Worm (Caenorhabditis elegans): ENCODE results near the gene C42D8.9.

C42D8.9 gene

DNA sequence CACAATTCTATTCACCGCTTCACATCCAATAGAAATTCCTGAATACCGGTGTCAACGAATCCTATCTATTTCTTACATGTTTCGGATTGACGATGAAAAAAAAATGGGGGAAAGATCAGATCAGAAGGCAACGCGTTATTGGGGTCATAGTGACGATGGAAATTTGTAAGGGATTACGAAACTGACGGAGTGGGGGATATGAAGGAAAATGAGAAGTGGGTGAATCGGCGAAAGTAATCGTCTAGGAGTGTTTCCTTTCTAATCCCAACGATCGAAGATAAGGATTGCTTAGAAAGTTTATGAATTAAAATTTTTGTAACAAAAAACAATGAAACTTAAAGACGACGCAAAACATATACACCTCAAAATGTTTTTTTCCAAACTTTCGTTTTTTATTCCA lies 7.9 kb downstream of the C42D8.9 start:
- TF ChIP-seq hlh-8 (tag; optimal IDR thresholded peaks at IDR 0.05) (no peak), gmeb-2 (tag; optimal IDR thresholded peaks at IDR 0.05) (no peak), hlh-15 (tag; optimal IDR thresholded peaks at IDR 0.05) (no peak), ceh-31 (tag; optimal IDR thresholded peaks at IDR 0.05) (no peak), ceh-45 (GFP tag; IDR thresholded peaks at IDR 0.05) (no peak), dve-1 (tag; optimal IDR thresholded peaks at IDR 0.05) (no peak), unc-55 (GFP tag; optimal IDR thresholded peaks at IDR 0.05) (no peak), Y22D7AL.16 (tag; optimal IDR thresholded peaks at IDR 0.05) (no peak), ceh-18 (tag; optimal IDR thresholded peaks at IDR 0.05) (no peak), ceh-34 (tag; optimal IDR thresholded peaks at IDR 0.05) (no peak), ceh-2 (tag; optimal IDR thresholded peaks at IDR 0.05) (no peak), ahr-1 (tag; optimal IDR thresholded peaks at IDR 0.05) (no peak), K09A11.1 (tag; optimal IDR thresholded peaks at IDR 0.05; ENCODE audit: insufficient read depth) (no peak), ceh-9 (tag; optimal IDR thresholded peaks at IDR 0.05) (no peak), fkh-6 (tag; optimal IDR thresholded peaks at IDR 0.05) (no peak), unc-42 (tag; optimal IDR thresholded peaks at IDR 0.05) (no peak), hlh-6 (tag; optimal IDR thresholded peaks at IDR 0.05) (no peak), ceh-19 (GFP tag; optimal IDR thresholded peaks at IDR 0.05) (no peak), sox-2 (GFP tag; IDR thresholded peaks at IDR 0.05) (no peak), T23F11.4 (GFP tag; optimal IDR thresholded peaks at IDR 0.05) (no peak)

DNA sequence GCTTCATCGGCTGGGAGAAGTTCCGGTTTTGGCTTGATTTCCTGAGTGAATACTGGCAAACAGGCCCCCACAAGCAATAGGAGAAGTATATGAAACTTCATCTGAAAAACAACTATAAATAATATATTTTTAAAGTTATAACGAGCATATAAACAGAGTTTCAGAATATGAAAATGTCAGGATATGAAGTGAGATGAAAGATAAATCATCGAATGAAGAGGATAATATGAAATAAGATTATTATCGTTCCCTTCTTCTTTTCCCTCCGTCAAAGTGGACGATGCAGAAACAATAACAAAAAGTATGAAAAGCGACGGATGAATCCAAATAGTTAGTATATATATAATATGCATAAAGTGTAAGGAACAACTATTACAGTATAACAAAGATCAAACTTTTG lies 9.9 kb downstream of the C42D8.9 start, which contains the start of gene acn-1:
acn-1 (minus strand) TSS at position 101 of the 400 bp plus-strand sequence.
- no peak for TF ChIP-seq nfya-1 (tag; optimal IDR thresholded peaks at IDR 0.05)
- TF ChIP-seq lim-6 (tag; optimal IDR thresholded peaks at IDR 0.05), result no peak
- TF ChIP-seq Y22D7AL.16 (tag; optimal IDR thresholded peaks at IDR 0.05), result no peak
- no peak for TF ChIP-seq fax-1 (tag; optimal IDR thresholded peaks at IDR 0.05)
- no peak for TF ChIP-seq ceh-48 (tag; optimal IDR thresholded peaks at IDR 0.05)
- TF ChIP-seq tbx-7 (tag; optimal IDR thresholded peaks at IDR 0.05), result no peak
- TF ChIP-seq che-1 (tag; optimal IDR thresholded peaks at IDR 0.05), result no peak
- no peak for TF ChIP-seq pha-4 (tag; optimal IDR thresholded peaks at IDR 0.05)
- no peak for TF ChIP-seq fkh-10 (GFP tag; optimal IDR thresholded peaks at IDR 0.05)
- TF ChIP-seq T23F11.4 (GFP tag; optimal IDR thresholded peaks at IDR 0.05), result no peak
- TF ChIP-seq odd-2 (tag; optimal IDR thresholded peaks at IDR 0.05), result no peak
- no peak for TF ChIP-seq F13H6.1 (tag; optimal IDR thresholded peaks at IDR 0.05)
- no peak for TF ChIP-seq ceh-19 (GFP tag; optimal IDR thresholded peaks at IDR 0.05)
- TF ChIP-seq fkh-6 (tag; optimal IDR thresholded peaks at IDR 0.05), result no peak
- TF ChIP-seq npax-4 (tag; optimal IDR thresholded peaks at IDR 0.05), result no peak
- TF ChIP-seq elt-4 (tag; optimal IDR thresholded peaks at IDR 0.05), result no peak
- no peak for TF ChIP-seq elt-2 (tag; optimal IDR thresholded peaks at IDR 0.05)
- no peak for TF ChIP-seq ets-4 (tag; optimal IDR thresholded peaks at IDR 0.05)
- TF ChIP-seq ama-1 (optimal IDR thresholded peaks at IDR 0.05), result no peak
- no peak for TF ChIP-seq nhr-11 (tag; optimal IDR thresholded peaks at IDR 0.05)

DNA sequence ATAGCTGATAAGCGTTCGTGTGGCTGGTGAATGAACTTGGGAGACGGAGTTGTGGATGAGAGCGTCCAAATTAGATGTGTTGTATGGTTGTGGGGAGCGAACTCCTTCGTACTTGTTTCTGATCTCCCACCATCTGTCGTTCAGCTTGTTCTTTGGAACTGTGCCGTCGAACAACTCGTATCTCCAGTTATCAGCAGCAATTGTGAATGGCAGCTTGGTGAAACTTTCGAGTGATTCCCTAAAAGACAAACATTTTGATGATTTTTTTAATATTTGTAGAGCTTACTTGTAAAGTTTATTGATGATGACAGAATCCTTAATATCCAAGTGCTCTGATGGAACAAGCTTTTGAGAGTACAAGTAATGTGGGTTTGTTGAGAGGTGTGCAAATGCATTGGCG lies 12.8 kb downstream of the C42D8.9 start:
- TF ChIP-seq ttx-3 (tag; optimal IDR thresholded peaks at IDR 0.05) (no peak), F13H6.1 (tag; optimal IDR thresholded peaks at IDR 0.05) (no peak), ref-2 (tag; optimal IDR thresholded peaks at IDR 0.05) (no peak), ceh-6 (GFP tag; optimal IDR thresholded peaks at IDR 0.05) (no peak), unc-86 (tag; optimal IDR thresholded peaks at IDR 0.05) (no peak), ets-4 (tag; optimal IDR thresholded peaks at IDR 0.05) (no peak), K02D7.2 (tag; optimal IDR thresholded peaks at IDR 0.05) (no peak), npax-4 (tag; optimal IDR thresholded peaks at IDR 0.05) (no peak), ceh-45 (GFP tag; IDR thresholded peaks at IDR 0.05) (no peak), mec-3 (tag; optimal IDR thresholded peaks at IDR 0.05; ENCODE audit: borderline replicate concordance) (no peak), sdc-2 (tag; optimal IDR thresholded peaks at IDR 0.05) (no peak), dve-1 (tag; optimal IDR thresholded peaks at IDR 0.05) (no peak), sox-4 (tag; optimal IDR thresholded peaks at IDR 0.05) (no peak), ceh-18 (tag; optimal IDR thresholded peaks at IDR 0.05) (no peak), sox-2 (GFP tag; IDR thresholded peaks at IDR 0.05) (no peak)
